Fruit fly (Drosophila melanogaster) whole organism, embryonic: ENCODE measurements around the gene CG31360.
A peak's percentile ranks its signal among the peaks of the same experiment; 100 is the strongest.

Experiments
- Bgb ChIP-seq: fragments of 200-800 bp; sonication (Bioruptor generic); IDR thresholded peaks from 2 replicates; pipeline ENCODE4 v1.3.6; 2022; ENCODE audit warnings: missing biosample characterization, missing genetic modification characterization; ENCODE audit not compliant: partially characterized antibody
- CG10147 ChIP-seq: fragments of 200-800 bp; sonication (Bioruptor generic); optimal IDR thresholded peaks from 2 replicates; lab custom pipeline; 2019; ENCODE audit warnings: missing biosample characterization, mild to moderate bottlenecking, missing genetic modification characterization, moderate library complexity
- CG11085 ChIP-seq: fragments of 200-800 bp; sonication (Bioruptor generic); IDR thresholded peaks from 2 replicates; pipeline ENCODE4 v1.3.6; 2022; ENCODE audit warnings: missing biosample characterization, missing genetic modification characterization
- CG14710 ChIP-seq: fragments of 200-800 bp; sonication (Bioruptor generic); optimal IDR thresholded peaks from 3 replicates; lab custom pipeline; 2019; ENCODE audit warnings: missing biosample characterization, mild to moderate bottlenecking, missing genetic modification characterization, moderate library complexity
- CG14860 ChIP-seq: fragments of 200-800 bp; sonication (Bioruptor generic); IDR thresholded peaks from 3 replicates; pipeline ENCODE4 v1.3.6; 2022; ENCODE audit warnings: missing biosample characterization, missing genetic modification characterization; ENCODE audit not compliant: partially characterized antibody
- CG16813 ChIP-seq: fragments of 200-800 bp; sonication (Bioruptor generic); IDR thresholded peaks from 3 replicates; pipeline ENCODE4 v1.3.6; 2022; ENCODE audit warnings: missing biosample characterization, missing genetic modification characterization; ENCODE audit not compliant: partially characterized antibody
- CG17186 ChIP-seq: fragments of 200-800 bp; sonication (Bioruptor generic); optimal IDR thresholded peaks from 3 replicates; lab custom pipeline; 2017; ENCODE audit warnings: missing biosample characterization, missing genetic modification reagents, missing genetic modification characterization
- CG17568 ChIP-seq: fragments of 200-800 bp; sonication (Bioruptor generic); optimal IDR thresholded peaks from 2 replicates; lab custom pipeline; 2018; ENCODE audit warnings: missing biosample characterization, mild to moderate bottlenecking, missing genetic modification characterization, moderate library complexity
- CG18011 ChIP-seq: fragments of 200-800 bp; sonication (Bioruptor generic); optimal IDR thresholded peaks from 2 replicates; lab custom pipeline; 2017; ENCODE audit warnings: missing biosample characterization, missing genetic modification characterization, mild to moderate bottlenecking, moderate library complexity, missing genotype
- CG18262 ChIP-seq: fragments of 200-800 bp; optimal IDR thresholded peaks from 3 replicates; lab custom pipeline; 2019; ENCODE audit warnings: missing biosample characterization, mild to moderate bottlenecking, missing genetic modification characterization, moderate library complexity
- CG1832 ChIP-seq: fragments of 200-800 bp; sonication (Bioruptor generic); optimal IDR thresholded peaks from 2 replicates; lab custom pipeline; 2017; ENCODE audit warnings: missing biosample characterization, mild to moderate bottlenecking, missing genetic modification characterization, inconsistent platforms
- CG2202 ChIP-seq: fragments of 200-800 bp; sonication (Bioruptor generic); optimal IDR thresholded peaks from 2 replicates; lab custom pipeline; 2018; ENCODE audit warnings: missing biosample characterization, mild to moderate bottlenecking, missing genetic modification characterization
- CG2678 ChIP-seq: fragments of 200-800 bp; sonication (Bioruptor generic); optimal IDR thresholded peaks from 3 replicates; lab custom pipeline; 2019; ENCODE audit warnings: missing biosample characterization, mild to moderate bottlenecking, missing genetic modification characterization, moderate library complexity
- CG34376 ChIP-seq: fragments of 200-800 bp; sonication (Bioruptor generic); optimal IDR thresholded peaks from 2 replicates; lab custom pipeline; 2018; ENCODE audit warnings: missing biosample characterization, mild to moderate bottlenecking, missing genetic modification characterization
- CG6854 ChIP-seq: fragments of 200-800 bp; sonication (Bioruptor generic); optimal IDR thresholded peaks from 3 replicates; lab custom pipeline; 2017; ENCODE audit warnings: missing biosample characterization, mild to moderate bottlenecking, missing genetic modification characterization
- CG7745 ChIP-seq: fragments of 200-800 bp; sonication (Bioruptor generic); optimal IDR thresholded peaks from 2 replicates; lab custom pipeline; 2018; ENCODE audit warnings: missing biosample characterization, mild to moderate bottlenecking, missing genetic modification characterization, moderate library complexity
- CG7786 ChIP-seq: fragments of 200-800 bp; sonication (Bioruptor generic); optimal IDR thresholded peaks from 2 replicates; lab custom pipeline; 2016; ENCODE audit warnings: missing biosample characterization, missing genetic modification characterization
- CG9609 ChIP-seq: fragments of 200-800 bp; sonication (Bioruptor generic); optimal IDR thresholded peaks from 3 replicates; lab custom pipeline; 2016; ENCODE audit warnings: missing biosample characterization, missing genetic modification characterization
- CG9727 ChIP-seq: fragments of 200-800 bp; sonication (Bioruptor generic); optimal IDR thresholded peaks from 3 replicates; lab custom pipeline; 2017; ENCODE audit warnings: missing biosample characterization, mild to moderate bottlenecking, missing genetic modification characterization
- CG9797 ChIP-seq: fragments of 200-800 bp; sonication (Bioruptor generic); optimal IDR thresholded peaks from 3 replicates; lab custom pipeline; 2018; ENCODE audit warnings: missing biosample characterization, mild to moderate bottlenecking, missing genetic modification characterization
- E2f2 ChIP-seq: fragments of 200-800 bp; sonication (Bioruptor generic); IDR thresholded peaks from 2 replicates; pipeline ENCODE4 v1.3.6; 2022; ENCODE audit warnings: missing biosample characterization, missing genetic modification characterization
- Eip74EF ChIP-seq, 2 experiments: fragments of 200-800 bp in 1 of 2; fragments of >200 bp in 1 of 2; sonication (Bioruptor generic) in 1 of 2; optimal IDR thresholded peaks; 2 replicates each; lab custom pipeline; 2017 to 2019; ENCODE audit warnings: missing biosample characterization in 2 of 2, missing genetic modification characterization in 2 of 2, mild to moderate bottlenecking in 1 of 2, moderate library complexity in 1 of 2
- Hsf ChIP-seq: fragments of 200-800 bp; sonication (Bioruptor generic); optimal IDR thresholded peaks from 3 replicates; lab custom pipeline; 2016; ENCODE audit warnings: missing biosample characterization, missing genetic modification characterization
- Lhr ChIP-seq: fragments of 200-800 bp; sonication (Bioruptor generic); optimal IDR thresholded peaks from 3 replicates; lab custom pipeline; 2017; ENCODE audit warnings: mild to moderate bottlenecking, missing biosample characterization, missing genetic modification reagents, missing genetic modification characterization
- Opbp ChIP-seq: fragments of 200-800 bp; sonication (Bioruptor generic); IDR thresholded peaks from 3 replicates; pipeline ENCODE4 v1.3.6; 2022; ENCODE audit warnings: missing biosample characterization, missing genetic modification characterization; ENCODE audit not compliant: partially characterized antibody
- Scr ChIP-seq: fragments of 200-800 bp; sonication (Bioruptor generic); IDR thresholded peaks from 2 replicates; pipeline ENCODE4 v1.3.6; 2022; ENCODE audit warnings: missing biosample characterization, missing genetic modification characterization; ENCODE audit not compliant: partially characterized antibody
- Sox100B ChIP-seq: fragments of 200-800 bp; sonication (Bioruptor generic); optimal IDR thresholded peaks from 3 replicates; lab custom pipeline; 2018; ENCODE audit warnings: missing biosample characterization, mild to moderate bottlenecking, missing genetic modification characterization
- Tbp ChIP-seq: fragments of >200 bp; optimal IDR thresholded peaks from 2 replicates; lab custom pipeline; 2018; ENCODE audit warnings: missing biosample characterization, missing genetic modification characterization
- abd-A ChIP-seq: fragments of 200-800 bp; sonication (Bioruptor generic); optimal IDR thresholded peaks from 3 replicates; lab custom pipeline; 2019; ENCODE audit warnings: missing biosample characterization, mild to moderate bottlenecking, missing genetic modification characterization, moderate library complexity
- cwo ChIP-seq: fragments of 200-800 bp; sonication (Bioruptor generic); optimal IDR thresholded peaks from 3 replicates; lab custom pipeline; 2017; ENCODE audit warnings: missing biosample characterization, missing genetic modification characterization, mild to moderate bottlenecking, moderate library complexity, missing genetic modification reagents
- fd102C ChIP-seq: fragments of 200-800 bp; sonication (Bioruptor generic); optimal IDR thresholded peaks from 2 replicates; lab custom pipeline; 2018; ENCODE audit warnings: missing biosample characterization, mild to moderate bottlenecking, missing genetic modification characterization, moderate library complexity
- fd64A ChIP-seq: fragments of 200-800 bp; sonication (Bioruptor generic); optimal IDR thresholded peaks from 3 replicates; lab custom pipeline; 2018; ENCODE audit warnings: missing biosample characterization, mild to moderate bottlenecking, missing genetic modification characterization
- klu ChIP-seq: fragments of 200-800 bp; sonication (Bioruptor generic); IDR thresholded peaks from 2 replicates; pipeline ENCODE4 v1.3.6; 2022; ENCODE audit warnings: missing biosample characterization, missing genetic modification characterization
- knrl ChIP-seq: fragments of 200-800 bp; sonication (Bioruptor generic); IDR thresholded peaks from 3 replicates; pipeline ENCODE4 v1.3.6; 2022; ENCODE audit warnings: missing biosample characterization, missing genetic modification characterization; ENCODE audit not compliant: partially characterized antibody
- mam ChIP-seq: fragments of 200-800 bp; sonication (Bioruptor generic); optimal IDR thresholded peaks from 3 replicates; lab custom pipeline; 2016; ENCODE audit warnings: missing biosample characterization, missing genetic modification characterization
- mirr ChIP-seq: fragments of 200-800 bp; sonication (Bioruptor generic); optimal IDR thresholded peaks from 3 replicates; lab custom pipeline; 2018; ENCODE audit warnings: missing biosample characterization, mild to moderate bottlenecking, missing genetic modification characterization
- oc ChIP-seq: fragments of 200-800 bp; sonication (Bioruptor generic); optimal IDR thresholded peaks from 2 replicates; lab custom pipeline; 2018; ENCODE audit warnings: missing biosample characterization, mild to moderate bottlenecking, missing genetic modification characterization, moderate library complexity
- ro ChIP-seq: fragments of 200-800 bp; sonication (Bioruptor generic); IDR thresholded peaks from 2 replicates; pipeline ENCODE4 v1.3.6; 2022; ENCODE audit warnings: missing biosample characterization, missing genetic modification characterization
- scrt ChIP-seq: fragments of 200-800 bp; sonication (Bioruptor generic); optimal IDR thresholded peaks from 2 replicates; lab custom pipeline; 2018; ENCODE audit warnings: missing biosample characterization, mild to moderate bottlenecking, missing genetic modification characterization, moderate library complexity
- sd ChIP-seq: fragments of 200-800 bp; sonication (Bioruptor generic); optimal IDR thresholded peaks from 3 replicates; lab custom pipeline; 2018; ENCODE audit warnings: missing biosample characterization, mild to moderate bottlenecking, missing genetic modification characterization, moderate library complexity
- slbo ChIP-seq: fragments of 200-800 bp; sonication (Bioruptor generic); IDR thresholded peaks from 2 replicates; pipeline ENCODE4 v1.3.6; 2022; ENCODE audit warnings: missing biosample characterization, missing genetic modification characterization
- slou ChIP-seq: fragments of 200-800 bp; sonication (Bioruptor generic); optimal IDR thresholded peaks from 3 replicates; lab custom pipeline; 2016; ENCODE audit warnings: missing biosample characterization, missing genetic modification characterization
- sna ChIP-seq: fragments of 200-800 bp; sonication (Bioruptor generic); IDR thresholded peaks from 2 replicates; pipeline ENCODE4 v1.3.6; 2022; ENCODE audit warnings: missing biosample characterization, missing genetic modification characterization; ENCODE audit not compliant: partially characterized antibody
- sr ChIP-seq: fragments of 200-800 bp; sonication (Bioruptor generic); IDR thresholded peaks from 3 replicates; pipeline ENCODE4 v1.3.6; 2022; ENCODE audit warnings: missing biosample characterization, missing genetic modification characterization
- ssp ChIP-seq: fragments of 200-800 bp; sonication (Bioruptor generic); IDR thresholded peaks from 2 replicates; pipeline ENCODE4 v1.3.6; 2022; ENCODE audit warnings: missing biosample characterization, missing genetic modification characterization
- trh ChIP-seq: fragments of 200-800 bp; sonication (Bioruptor generic); optimal IDR thresholded peaks from 2 replicates; lab custom pipeline; 2016; ENCODE audit warnings: missing biosample characterization, missing genetic modification characterization
- unpg ChIP-seq: fragments of 200-800 bp; sonication (Bioruptor generic); optimal IDR thresholded peaks from 3 replicates; lab custom pipeline; 2018; ENCODE audit warnings: missing biosample characterization, mild to moderate bottlenecking, missing genetic modification characterization, moderate library complexity
- vnd ChIP-seq: fragments of 200-800 bp; sonication (Bioruptor generic); IDR thresholded peaks from 3 replicates; pipeline ENCODE4 v1.3.6; 2022; ENCODE audit warnings: missing biosample characterization, missing genetic modification characterization; ENCODE audit not compliant: partially characterized antibody
- vvl ChIP-seq: fragments of 200-800 bp; sonication (Bioruptor generic); IDR thresholded peaks from 2 replicates; pipeline ENCODE4 v1.3.6; 2022; ENCODE audit warnings: missing biosample characterization, missing genetic modification characterization

Gene CG31360

dm6 chr3R:17645239-17645638, 39.7 kb upstream of the CG31360 start (continued):
- TF ChIP-seq scrt (GFP tag; lab: Kevin White, UChicago) (no peak), fd64A (GFP tag; lab: Kevin White, UChicago) (no peak), sr (GFP tag; lab: Robert Waterston, UW) (no peak), vnd (GFP tag; lab: Robert Waterston, UW) (peak; percentile 58; the same call in 2 of the 3 replicates), ssp (no peak), abd-A (tag; lab: Kevin White, UChicago) (peak; percentile 36), CG7745 (no peak), klu (GFP tag; lab: Robert Waterston, UW) (no peak), CG9727 (GFP tag; lab: Kevin White, UChicago) (no peak), slbo (GFP tag; lab: Robert Waterston, UW) (no peak), fd102C (GFP tag; lab: Kevin White, UChicago) (no peak), oc (no peak), CG14860 (GFP tag; lab: Robert Waterston, UW) (0 out of 3 replicates have a peak, but pooled peaks have one; percentile 45), CG16813 (GFP tag; lab: Robert Waterston, UW) (peak; percentile 48; the same call in 2 of the 3 replicates), Sox100B (GFP tag; lab: Kevin White, UChicago) (no peak), CG10147 (GFP tag; lab: Kevin White, UChicago) (no peak), Hsf (GFP tag; lab: Kevin White, UChicago) (no peak), trh (GFP tag; lab: Kevin White, UChicago) (no peak), CG2678 (tag; lab: Kevin White, UChicago) (peak; percentile 0), Tbp (GFP tag; lab: Kevin White, UChicago) (no peak), CG1832 (no peak), CG6854 (GFP tag; lab: Kevin White, UChicago) (peak; percentile 2), CG7786 (GFP tag; lab: Kevin White, UChicago) (no peak), CG11085 (no peak), CG17568 (GFP tag; lab: Kevin White, UChicago) (no peak), CG2202 (tag; lab: Kevin White, UChicago) (no peak), Opbp (GFP tag; lab: Robert Waterston, UW) (peak; percentile 67; the same call in 1 of the 3 replicates), CG18262 (tag; lab: Kevin White, UChicago) (no peak), sd (peak; percentile 63), CG34376 (peak; percentile 16), knrl (GFP tag; lab: Robert Waterston, UW) (peak; percentile 41; the same call in 2 of the 3 replicates), vvl (peak; percentile 80), ro (no peak), Bgb (peak; percentile 61), Eip74EF (GFP tag; optimal IDR thresholded peaks at IDR 0.05; lab: Kevin White, UChicago) (peak in 1 of 2 experiments; percentile 13), CG9609 (GFP tag; lab: Kevin White, UChicago) (no peak), CG18011 (no peak), CG9797 (GFP tag; lab: Kevin White, UChicago) (no peak), E2f2 (GFP tag; lab: Robert Waterston, UW) (no peak), Lhr (GFP tag; lab: Kevin White, UChicago) (no peak), CG17186 (GFP tag; lab: Kevin White, UChicago) (no peak), CG14710 (tag; lab: Kevin White, UChicago) (no peak), mirr (GFP tag; lab: Kevin White, UChicago) (peak; percentile 44), unpg (GFP tag; lab: Kevin White, UChicago) (no peak), cwo (GFP tag; lab: Kevin White, UChicago) (no peak), Scr (peak; percentile 53), sna (GFP tag; lab: Robert Waterston, UW) (peak; percentile 63; the same call in 1 of the 2 replicates), mam (GFP tag; lab: Kevin White, UChicago) (no peak), slou (GFP tag; lab: Kevin White, UChicago) (no peak)
